Worm (Caenorhabditis elegans): ENCODE results near the gene str-173.

str-173 gene

ce11 chrIV:4864524-4864923 is 3.0 kb downstream of the str-173 start:
- no peak for TF ChIP-seq ztf-4 (tag; optimal IDR thresholded peaks at IDR 0.05)
- no peak for TF ChIP-seq zag-1 (tag; optimal IDR thresholded peaks at IDR 0.05)
- TF ChIP-seq snpc-4 (tag; optimal IDR thresholded peaks at IDR 0.05) = no peak
- TF ChIP-seq nhr-25 (tag; optimal IDR thresholded peaks at IDR 0.05) = no peak
- no peak for TF ChIP-seq pqm-1 (tag; optimal IDR thresholded peaks at IDR 0.05)
- no peak for TF ChIP-seq R02D3.7 (tag; optimal IDR thresholded peaks at IDR 0.05)
- TF ChIP-seq elt-3 (tag; optimal IDR thresholded peaks at IDR 0.05) = no peak
- no peak for TF ChIP-seq ceh-82 (tag; optimal IDR thresholded peaks at IDR 0.05)

- TF ChIP-seq pqm-1 (tag; optimal IDR thresholded peaks at IDR 0.05) (no peak), skn-1 (tag; optimal IDR thresholded peaks at IDR 0.05) (no peak), nhr-237 (tag; optimal IDR thresholded peaks at IDR 0.05) (no peak), ceh-28 (tag; optimal IDR thresholded peaks at IDR 0.05) (no peak), elt-3 (tag; optimal IDR thresholded peaks at IDR 0.05) (no peak), daf-12 (tag; optimal IDR thresholded peaks at IDR 0.05) (no peak)
Measured at ce11 chrIV:4866599-4866998, 5.0 kb downstream of the str-173 start.

ce11 chrIV:4867610-4868009 is 6.0 kb downstream of the str-173 start, which contains the start of gene str-172:
Gene str-172 (minus strand): TSS chrIV:4867710.
- TF ChIP-seq nhr-25 (tag; optimal IDR thresholded peaks at IDR 0.05) (no peak), nhr-237 (tag; optimal IDR thresholded peaks at IDR 0.05) (no peak), pha-4 (tag; optimal IDR thresholded peaks at IDR 0.05) (no peak), nhr-28 (tag; optimal IDR thresholded peaks at IDR 0.05) (no peak)

- no peak for TF ChIP-seq elt-2 (tag; optimal IDR thresholded peaks at IDR 0.05)
- no peak for TF ChIP-seq tbx-2 (tag; optimal IDR thresholded peaks at IDR 0.05)
- TF ChIP-seq unc-39 (tag; optimal IDR thresholded peaks at IDR 0.05) = no peak
- no peak for TF ChIP-seq nfya-1 (tag; optimal IDR thresholded peaks at IDR 0.05; ENCODE audit: insufficient read depth)
- no peak for TF ChIP-seq pha-4 (tag; optimal IDR thresholded peaks at IDR 0.05)
- no peak for TF ChIP-seq hmg-11 (tag; optimal IDR thresholded peaks at IDR 0.05)
- no peak for TF ChIP-seq pqm-1 (tag; optimal IDR thresholded peaks at IDR 0.05)
- no peak for TF ChIP-seq elt-1 (tag; optimal IDR thresholded peaks at IDR 0.05)
- no peak for TF ChIP-seq jun-1 (tag; optimal IDR thresholded peaks at IDR 0.05)
- no peak for TF ChIP-seq mml-1 (tag; optimal IDR thresholded peaks at IDR 0.05)
- TF ChIP-seq egl-27 (tag; optimal IDR thresholded peaks at IDR 0.05) = no peak
- TF ChIP-seq ztf-11 (tag; optimal IDR thresholded peaks at IDR 0.05) = no peak
- TF ChIP-seq skn-1 (tag; optimal IDR thresholded peaks at IDR 0.05) = no peak
- no peak for TF ChIP-seq ZK546.5 (tag; optimal IDR thresholded peaks at IDR 0.05)
- no peak for TF ChIP-seq zag-1 (tag; optimal IDR thresholded peaks at IDR 0.05)
Measured at ce11 chrIV:4870546-4870945, 9.0 kb downstream of the str-173 start, which contains the start of gene str-175. Gene str-175 (minus strand): TSS chrIV:4870646.

- TF ChIP-seq nhr-12 (tag; optimal IDR thresholded peaks at IDR 0.05) = no peak
- no peak for TF ChIP-seq pqm-1 (tag; optimal IDR thresholded peaks at IDR 0.05)
- TF ChIP-seq tbx-2 (tag; optimal IDR thresholded peaks at IDR 0.05) = no peak
- no peak for TF ChIP-seq daf-12 (tag; optimal IDR thresholded peaks at IDR 0.05)
- no peak for TF ChIP-seq mdl-1 (tag; optimal IDR thresholded peaks at IDR 0.05)
- no peak for TF ChIP-seq nhr-67 (tag; optimal IDR thresholded peaks at IDR 0.05)
- TF ChIP-seq skn-1 (tag; optimal IDR thresholded peaks at IDR 0.05) = no peak
- TF ChIP-seq lin-15B (tag; optimal IDR thresholded peaks at IDR 0.05) = no peak
- TF ChIP-seq R02D3.7 (tag; optimal IDR thresholded peaks at IDR 0.05) = no peak
- no peak for TF ChIP-seq nhr-25 (tag; optimal IDR thresholded peaks at IDR 0.05)
- no peak for TF ChIP-seq jun-1 (tag; optimal IDR thresholded peaks at IDR 0.05)
- TF ChIP-seq elt-2 (tag; optimal IDR thresholded peaks at IDR 0.05) = no peak
- TF ChIP-seq nhr-76 (tag; optimal IDR thresholded peaks at IDR 0.05) = no peak
Measured at ce11 chrIV:4874603-4875002, 13.0 kb downstream of the str-173 start, which contains the start of gene str-174. Gene str-174 (minus strand): TSS chrIV:4874703.

- TF ChIP-seq lin-39 (tag; optimal IDR thresholded peaks at IDR 0.05) (no peak), ceh-9 (tag; optimal IDR thresholded peaks at IDR 0.05) (no peak), tbx-2 (tag; optimal IDR thresholded peaks at IDR 0.05) (no peak), ceh-28 (tag; optimal IDR thresholded peaks at IDR 0.05) (no peak), nhr-25 (tag; optimal IDR thresholded peaks at IDR 0.05) (no peak), fos-1 (tag; optimal IDR thresholded peaks at IDR 0.05) (no peak), elt-2 (tag; optimal IDR thresholded peaks at IDR 0.05) (no peak), snpc-4 (tag; optimal IDR thresholded peaks at IDR 0.05) (no peak), nhr-23 (tag; optimal IDR thresholded peaks at IDR 0.05) (no peak), nhr-67 (tag; optimal IDR thresholded peaks at IDR 0.05) (no peak), aly-2 (tag; optimal IDR thresholded peaks at IDR 0.05) (no peak), nhr-43 (tag; optimal IDR thresholded peaks at IDR 0.05; ENCODE audit: poor library complexity, severe bottlenecking) (no peak), mml-1 (tag; optimal IDR thresholded peaks at IDR 0.05) (no peak), ceh-16 (tag; optimal IDR thresholded peaks at IDR 0.05) (no peak)
Measured at ce11 chrIV:4877102-4877501, 15.5 kb downstream of the str-173 start, which contains the start of gene str-170. Gene str-170 (plus strand): TSS chrIV:4877402.
